Worm (Caenorhabditis elegans) whole organism, L3 larva: Measurements from ENCODE around the gene F09B9.5.

ENCODE experiments used
- R02D3.7 ChIP-seq: fragments of 150-350 bp; optimal IDR thresholded peaks from 2 replicates; lab custom pipeline; 2014; ENCODE audit warnings: missing biosample characterization, missing genetic modification characterization
- ceh-16 ChIP-seq: sonication (generic microtip); optimal IDR thresholded peaks from 2 replicates; lab custom pipeline; 2017; ENCODE audit warnings: missing biosample characterization, missing genetic modification characterization
- ceh-28 ChIP-seq: fragments of 150-350 bp; optimal IDR thresholded peaks from 2 replicates; lab custom pipeline; 2014; ENCODE audit warnings: missing biosample characterization, missing genetic modification reagents, missing genetic modification characterization
- ceh-82 ChIP-seq: fragments of 150-350 bp; optimal IDR thresholded peaks from 2 replicates; lab custom pipeline; 2014; ENCODE audit warnings: missing biosample characterization, missing genetic modification characterization
- daf-12 ChIP-seq: fragments of 150-350 bp; optimal IDR thresholded peaks from 2 replicates; lab custom pipeline; 2014; ENCODE audit warnings: missing biosample characterization, missing genetic modification reagents, missing genetic modification characterization
- egl-27 ChIP-seq: sonication (generic microtip); optimal IDR thresholded peaks from 4 replicates; lab custom pipeline; 2017; ENCODE audit warnings: missing biosample characterization, missing genetic modification reagents, missing genetic modification characterization
- egl-5 ChIP-seq: fragments of 150-350 bp; optimal IDR thresholded peaks from 2 replicates; lab custom pipeline; 2017; ENCODE audit warnings: missing biosample characterization, missing genetic modification reagents, missing genetic modification characterization, inconsistent platforms
- elt-2 ChIP-seq: sonication (generic microtip); optimal IDR thresholded peaks from 2 replicates; lab custom pipeline; 2016; ENCODE audit warnings: missing genetic modification reagents, mild to moderate bottlenecking, missing genetic modification characterization, missing compliant biosample characterization
- eor-1 ChIP-seq, 2 experiments: fragments of 150-350 bp; optimal IDR thresholded peaks; 2 replicates each; lab custom pipeline; 2014 to 2018; ENCODE audit warnings: missing biosample characterization in 2 of 2, missing genetic modification characterization in 2 of 2
- fos-1 ChIP-seq: fragments of 150-350 bp; optimal IDR thresholded peaks from 2 replicates; lab custom pipeline; 2014; ENCODE audit warnings: missing biosample characterization, missing genetic modification characterization
- hmg-11 ChIP-seq: sonication (generic microtip); optimal IDR thresholded peaks from 2 replicates; lab custom pipeline; 2016; ENCODE audit warnings: missing genetic modification characterization, missing compliant biosample characterization
- jun-1 ChIP-seq: fragments of 150-350 bp; optimal IDR thresholded peaks from 2 replicates; lab custom pipeline; 2014; ENCODE audit warnings: missing biosample characterization, missing genetic modification reagents, missing genetic modification characterization
- lin-15B ChIP-seq: fragments of 150-350 bp; optimal IDR thresholded peaks from 2 replicates; lab custom pipeline; 2014; ENCODE audit warnings: missing biosample characterization, missing genetic modification characterization
- lin-39 ChIP-seq: fragments of 150-350 bp; optimal IDR thresholded peaks from 2 replicates; lab custom pipeline; 2018; ENCODE audit warnings: missing biosample characterization, missing genetic modification reagents, missing genetic modification characterization
- lsy-12 ChIP-seq: sonication (generic microtip); optimal IDR thresholded peaks from 2 replicates; lab custom pipeline; 2016; ENCODE audit warnings: mild to moderate bottlenecking, missing genetic modification characterization, missing compliant biosample characterization
- mml-1 ChIP-seq: fragments of 150-350 bp; sonication (generic microtip); optimal IDR thresholded peaks from 3 replicates; lab custom pipeline; 2014; ENCODE audit warnings: missing biosample characterization, missing genetic modification characterization
- nfya-1 ChIP-seq: sonication (generic microtip); optimal IDR thresholded peaks from 2 replicates; lab custom pipeline; 2017; ENCODE audit warnings: missing genetic modification characterization, mild to moderate bottlenecking, missing compliant biosample characterization, antibody characterized with exemption, moderate library complexity; ENCODE audit not compliant: insufficient read depth
- nhr-23 ChIP-seq: fragments of 150-350 bp; optimal IDR thresholded peaks from 2 replicates; lab custom pipeline; 2014; ENCODE audit warnings: missing biosample characterization, missing genetic modification reagents, missing genetic modification characterization
- nhr-25 ChIP-seq: sonication (generic microtip); optimal IDR thresholded peaks from 2 replicates; lab custom pipeline; 2017; ENCODE audit warnings: missing biosample characterization, missing genetic modification characterization
- nhr-43 ChIP-seq: sonication (generic microtip); optimal IDR thresholded peaks from 2 replicates; lab custom pipeline; 2016; ENCODE audit warnings: mild to moderate bottlenecking, missing genetic modification characterization, missing compliant biosample characterization; ENCODE audit not compliant: poor library complexity, severe bottlenecking
- nhr-76 ChIP-seq: fragments of 150-350 bp; sonication (generic microtip); optimal IDR thresholded peaks from 5 replicates; lab custom pipeline; 2014; ENCODE audit warnings: missing biosample characterization, missing genetic modification characterization
- pha-4 ChIP-seq: fragments of 150-350 bp; optimal IDR thresholded peaks from 2 replicates; lab custom pipeline; 2014; ENCODE audit warnings: missing biosample characterization, missing genetic modification reagents, missing genetic modification characterization
- pqm-1 ChIP-seq: fragments of 150-350 bp; optimal IDR thresholded peaks from 2 replicates; lab custom pipeline; 2017; ENCODE audit warnings: missing biosample characterization, missing genetic modification characterization, inconsistent platforms
- sea-2 ChIP-seq: fragments of 150-350 bp; sonication (generic microtip); optimal IDR thresholded peaks from 4 replicates; lab custom pipeline; 2014; ENCODE audit warnings: missing biosample characterization, missing genetic modification reagents, missing genetic modification characterization
- skn-1 ChIP-seq: fragments of 150-350 bp; optimal IDR thresholded peaks from 2 replicates; lab custom pipeline; 2014; ENCODE audit warnings: missing biosample characterization, missing genetic modification characterization
- snpc-4 ChIP-seq: fragments of 150-350 bp; optimal IDR thresholded peaks from 2 replicates; lab custom pipeline; 2014; ENCODE audit warnings: missing biosample characterization, missing genetic modification characterization
- tbx-2 ChIP-seq: sonication (generic microtip); optimal IDR thresholded peaks from 2 replicates; lab custom pipeline; 2016; ENCODE audit warnings: mild to moderate bottlenecking, missing genetic modification characterization, missing compliant biosample characterization
- unc-62 ChIP-seq: fragments of 150-350 bp; sonication (generic microtip); optimal IDR thresholded peaks from 4 replicates; lab custom pipeline; 2014; ENCODE audit warnings: missing biosample characterization, missing genetic modification reagents, missing genetic modification characterization
- ztf-11 ChIP-seq: fragments of 150-350 bp; optimal IDR thresholded peaks from 2 replicates; lab custom pipeline; 2014; ENCODE audit warnings: missing biosample characterization, missing genetic modification characterization

The F09B9.5 gene

DNA sequence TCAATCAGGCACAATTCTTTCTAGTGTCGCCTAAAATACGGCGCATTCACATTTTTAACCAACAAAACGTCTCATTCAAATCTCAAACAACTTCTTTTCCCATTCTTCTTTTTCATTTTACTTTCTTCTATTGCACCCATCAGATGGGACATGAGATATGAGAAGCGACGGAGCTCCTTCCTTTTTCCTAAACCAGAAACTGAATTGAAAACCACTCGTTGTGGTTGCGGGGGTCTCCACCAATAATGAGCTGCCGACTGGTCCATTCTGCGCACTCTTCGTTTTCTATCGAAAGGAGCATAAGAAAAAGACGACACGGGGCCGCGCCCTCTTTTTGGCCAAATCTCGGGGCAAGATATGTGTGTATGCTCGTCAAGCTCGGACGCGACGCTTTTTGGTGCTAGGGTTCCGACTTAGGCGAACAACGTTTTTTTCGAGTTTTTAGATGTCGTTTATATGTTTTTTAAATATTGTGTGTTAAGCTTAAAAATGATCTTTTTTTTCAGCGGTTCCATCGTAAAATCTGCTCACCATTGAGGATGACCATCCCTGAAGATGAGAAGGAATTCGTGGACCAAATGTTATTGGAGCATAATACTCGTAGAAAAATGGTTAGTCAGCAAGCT is at the start of gene F09B9.5:
Gene F09B9.5, plus strand, starts transcription at position 501 of the 626 bp plus-strand sequence.
- TF ChIP-seq unc-62 (GFP tag; lab: Kevin White, UChicago) (peak; percentile 49), hmg-11 (tag; lab: Kevin White, UChicago) (peak; percentile 24), fos-1 (tag; lab: Kevin White, UChicago) (no peak), nfya-1 (tag; lab: Kevin White, UChicago) (peak; percentile 62)

- TF ChIP-seq sea-2 (GFP tag; lab: Kevin White, UChicago), result no peak
- no peak for TF ChIP-seq ceh-28 (tag; lab: Kevin White, UChicago)
- no peak for TF ChIP-seq pqm-1 (tag; lab: Kevin White, UChicago)
- TF ChIP-seq R02D3.7, result no peak
- no peak for TF ChIP-seq nhr-25
- no peak for TF ChIP-seq skn-1 (tag; lab: Kevin White, UChicago)
- no peak for TF ChIP-seq mml-1 (tag; lab: Kevin White, UChicago)
- TF ChIP-seq ceh-16 (tag; lab: Kevin White, UChicago), result no peak
- no peak for TF ChIP-seq snpc-4 (tag; lab: Kevin White, UChicago)
- no peak for TF ChIP-seq ztf-11 (tag; lab: Kevin White, UChicago)
Observed at ce11 chrX:10113677-10114076, 40.9 kb upstream of the F09B9.5 start.

DNA sequence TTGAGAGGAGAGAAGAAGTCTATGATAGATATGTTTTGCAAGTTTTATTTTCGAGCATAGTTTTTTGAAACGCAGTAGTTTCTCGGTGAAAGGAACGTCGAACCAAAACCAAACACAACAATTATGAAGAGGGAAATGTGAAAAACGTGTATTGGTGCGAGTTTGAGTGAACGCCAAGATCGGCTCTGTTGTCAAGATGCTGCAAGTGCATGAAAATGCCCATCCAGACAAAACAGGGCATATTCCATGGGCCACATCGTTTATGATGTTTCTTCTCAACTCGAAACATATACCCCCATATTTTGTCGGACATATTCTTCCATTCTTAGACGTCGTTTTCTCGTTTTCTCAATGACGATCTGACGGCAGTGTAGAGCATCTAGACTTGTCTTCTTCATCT is 31.6 kb upstream of the F09B9.5 start:
- TF ChIP-seq egl-27 (tag; lab: Kevin White, UChicago) (no peak), eor-1 (tag; optimal IDR thresholded peaks at IDR 0.05; lab: Kevin White, UChicago) (no peak), fos-1 (tag; lab: Kevin White, UChicago) (no peak), nhr-25 (no peak), pha-4 (tag; lab: Kevin White, UChicago) (no peak)

DNA sequence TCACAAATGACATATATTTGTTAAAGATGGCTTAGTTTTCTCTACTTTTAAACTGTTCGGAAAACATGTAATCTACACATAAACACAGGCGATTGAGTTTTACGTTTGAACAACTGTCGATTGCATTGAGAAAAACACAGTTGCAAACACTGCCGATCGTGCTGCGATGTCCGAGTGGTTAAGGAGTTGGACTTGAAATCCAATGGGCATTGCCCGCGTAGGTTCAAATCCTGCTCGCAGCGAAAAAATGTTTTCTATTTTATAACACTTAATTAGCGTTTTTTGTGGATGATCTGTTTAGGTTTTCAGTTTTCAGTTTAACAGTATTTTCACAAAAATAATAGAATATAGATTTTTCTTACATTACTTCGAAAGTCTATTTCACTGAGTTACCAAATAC is 30.3 kb upstream of the F09B9.5 start:
- TF ChIP-seq nhr-43 (tag; lab: Kevin White, UChicago), result peak; percentile 27
- no peak for TF ChIP-seq daf-12 (tag; lab: Kevin White, UChicago)

DNA sequence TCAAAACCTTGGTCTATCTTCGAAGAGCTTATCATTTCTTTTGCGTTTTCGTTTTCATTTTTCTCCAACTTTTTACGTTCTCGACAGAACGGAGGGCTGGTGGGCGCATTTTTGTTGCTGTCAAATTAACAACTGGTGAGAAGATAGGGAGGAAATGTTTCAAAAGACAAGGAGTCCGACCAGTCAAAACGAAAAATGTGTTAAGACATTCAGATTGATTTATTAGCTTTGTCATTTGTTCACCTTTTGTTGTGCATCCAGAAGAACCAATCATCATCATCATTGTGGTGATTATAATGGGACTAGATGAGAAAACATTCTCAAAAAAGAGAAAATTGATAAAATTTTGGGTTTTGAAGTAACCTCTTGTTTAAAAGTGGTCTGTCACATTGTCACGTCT is 24.5 kb upstream of the F09B9.5 start:
- TF ChIP-seq nhr-76 (tag; lab: Kevin White, UChicago), result no peak
- TF ChIP-seq egl-5, result peak; percentile 72

- TF ChIP-seq nhr-43 (tag; lab: Kevin White, UChicago), result peak; percentile 69
- TF ChIP-seq nfya-1 (tag; lab: Kevin White, UChicago), result peak; percentile 46
- TF ChIP-seq ceh-28 (tag; lab: Kevin White, UChicago), result peak; percentile 11
- TF ChIP-seq ceh-82 (tag; lab: Kevin White, UChicago), result peak; percentile 10
- TF ChIP-seq elt-2, result peak; percentile 48
- peak; percentile 17 for TF ChIP-seq lin-15B (tag; lab: Kevin White, UChicago)
- TF ChIP-seq nhr-23 (tag; lab: Kevin White, UChicago), result peak; percentile 37
- peak; percentile 8 for TF ChIP-seq lin-39 (tag; lab: Kevin White, UChicago)
- TF ChIP-seq tbx-2 (tag; lab: Kevin White, UChicago), result peak; percentile 42
- TF ChIP-seq lsy-12 (tag; lab: Kevin White, UChicago), result peak; percentile 38
- TF ChIP-seq jun-1 (tag; lab: Kevin White, UChicago), result peak; percentile 65
- TF ChIP-seq hmg-11 (tag; lab: Kevin White, UChicago), result peak; percentile 77
- peak; percentile 45 for TF ChIP-seq fos-1 (tag; lab: Kevin White, UChicago)
Observed at ce11 chrX:10132546-10133032, 22.0 kb upstream of the F09B9.5 start.
